Fruit fly (Drosophila melanogaster) S2 (cell line): ENCODE results near the gene Ubr3.

ENCODE experiments used
- CG8478 ChIP-seq: fragments of >200 bp; optimal IDR thresholded peaks from 2 replicates; lab custom pipeline; 2018
- CTCF ChIP-seq, 2 experiments: fragments of >200 bp; optimal IDR thresholded peaks; 2 replicates each; lab custom pipeline; 2018

DNA sequence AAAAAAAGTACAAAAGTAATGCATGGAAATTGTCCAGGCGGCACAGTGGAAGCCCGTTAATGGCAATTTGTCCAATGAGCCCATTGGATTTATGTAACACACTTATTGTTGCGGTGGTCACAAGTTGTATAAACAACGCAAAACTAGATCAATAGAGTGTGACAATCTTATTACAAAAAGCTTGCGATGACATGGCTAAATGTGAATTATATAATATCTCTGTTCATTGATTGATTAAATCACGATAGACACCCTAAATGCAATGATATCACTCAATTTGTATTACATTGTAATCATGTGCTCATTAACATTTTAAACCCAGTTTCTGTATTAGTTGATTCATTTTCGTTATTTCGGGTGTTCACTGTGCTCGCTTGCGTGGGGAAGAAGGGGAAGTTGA lies 42.3 kb downstream of the Ubr3 start:
- TF ChIP-seq CTCF (optimal IDR thresholded peaks at IDR 0.05; lab: Kevin White, UChicago), result no peak
- TF ChIP-seq CG8478 (lab: Kevin White, UChicago), result no peak
